Fruit fly (Drosophila melanogaster) whole organism, embryonic: ENCODE data around the gene nudE.

Experiments
- CG17568 ChIP-seq: fragments of 200-800 bp; sonication (Bioruptor generic); optimal IDR thresholded peaks from 2 replicates; lab custom pipeline; 2018; ENCODE audit warnings: missing biosample characterization, mild to moderate bottlenecking, missing genetic modification characterization, moderate library complexity
- CG2875 ChIP-seq: fragments of 200-800 bp; sonication (Bioruptor generic); optimal IDR thresholded peaks from 2 replicates; lab custom pipeline; 2017; ENCODE audit warnings: missing biosample characterization, mild to moderate bottlenecking, missing genetic modification characterization, missing genetic modification reagents
- CG7745 ChIP-seq: fragments of 200-800 bp; sonication (Bioruptor generic); optimal IDR thresholded peaks from 2 replicates; lab custom pipeline; 2018; ENCODE audit warnings: missing biosample characterization, mild to moderate bottlenecking, missing genetic modification characterization, moderate library complexity

dm6 chr3L:9872035-9872434, 27.0 kb upstream of the nudE start:
- TF ChIP-seq CG2875 (GFP tag; lab: Kevin White, UChicago) (no peak), CG7745 (no peak), CG17568 (GFP tag; lab: Kevin White, UChicago) (no peak)
